Worm (Caenorhabditis elegans) whole organism, mixed stage, embryonic: Measurements from ENCODE around the gene Y75B8A.10.

Experiments used
- elt-3 ChIP-seq: fragments of 150-350 bp; optimal IDR thresholded peaks from 2 replicates; lab custom pipeline; 2014; ENCODE audit warnings: missing biosample characterization, missing genetic modification characterization
- lsy-2 ChIP-seq: fragments of 150-350 bp; optimal IDR thresholded peaks from 2 replicates; lab custom pipeline; 2014; ENCODE audit warnings: missing biosample characterization, missing genetic modification characterization
- nhr-28 ChIP-seq: fragments of 150-350 bp; optimal IDR thresholded peaks from 2 replicates; lab custom pipeline; 2014; ENCODE audit warnings: missing biosample characterization, missing genetic modification characterization
- sptf-1 ChIP-seq: sonication (generic microtip); optimal IDR thresholded peaks from 2 replicates; lab custom pipeline; 2017; ENCODE audit warnings: mild to moderate bottlenecking, missing genetic modification characterization, moderate library complexity, missing compliant biosample characterization

ce11 chrIII:12178121-12178520, 4.7 kb downstream of the Y75B8A.10 start:
- TF ChIP-seq nhr-28 (tag; lab: Kevin White, UChicago) (no peak), elt-3 (tag; lab: Kevin White, UChicago) (no peak), lsy-2 (tag; lab: Kevin White, UChicago) (no peak), sptf-1 (no peak)
